Fruit fly (Drosophila melanogaster) whole organism, prepupa: ENCODE data around the gene Ret.

Experiments used
- Blimp-1 ChIP-seq: fragments of 200-800 bp; sonication (Bioruptor generic); optimal IDR thresholded peaks from 3 replicates; lab custom pipeline; 2017; ENCODE audit warnings: missing biosample characterization, missing genetic modification characterization, mild to moderate bottlenecking, moderate library complexity, missing genetic modification reagents
- CG10631 ChIP-seq: fragments of 200-800 bp; sonication (Bioruptor generic); optimal IDR thresholded peaks from 2 replicates; lab custom pipeline; 2016; ENCODE audit warnings: missing biosample characterization, missing genetic modification characterization
- CG10669 ChIP-seq: fragments of 200-800 bp; sonication (Bioruptor generic); optimal IDR thresholded peaks from 3 replicates; lab custom pipeline; 2018; ENCODE audit warnings: missing biosample characterization, mild to moderate bottlenecking, missing genetic modification characterization, moderate library complexity
- CG11902 ChIP-seq: fragments of 200-800 bp; sonication (Bioruptor generic); optimal IDR thresholded peaks from 3 replicates; lab custom pipeline; 2016; ENCODE audit warnings: missing biosample characterization, missing genetic modification characterization
- CG15336 ChIP-seq: fragments of 200-800 bp; sonication (Bioruptor generic); IDR thresholded peaks from 2 replicates; pipeline ENCODE4 v1.3.6; 2022; ENCODE audit warnings: missing biosample characterization, missing genetic modification characterization
- CG6163 ChIP-seq: fragments of 200-800 bp; sonication (Bioruptor generic); IDR thresholded peaks from 3 replicates; pipeline ENCODE4 v1.3.6; 2022; ENCODE audit warnings: missing biosample characterization, missing genetic modification characterization
- CG6792 ChIP-seq: fragments of 200-800 bp; sonication (Bioruptor generic); optimal IDR thresholded peaks from 3 replicates; lab custom pipeline; 2016; ENCODE audit warnings: missing biosample characterization, missing genetic modification characterization
- CG6808 ChIP-seq: fragments of 200-800 bp; sonication (Bioruptor generic); optimal IDR thresholded peaks from 3 replicates; lab custom pipeline; 2017; ENCODE audit warnings: missing biosample characterization, missing genetic modification characterization, mild to moderate bottlenecking, moderate library complexity, missing genetic modification reagents
- CG8119 ChIP-seq: fragments of 200-800 bp; sonication (Bioruptor generic); IDR thresholded peaks from 3 replicates; pipeline ENCODE4 v1.3.6; 2022; ENCODE audit warnings: missing biosample characterization, missing genetic modification characterization
- Eip75B ChIP-seq: fragments of 200-800 bp; sonication (Bioruptor generic); optimal IDR thresholded peaks from 3 replicates; lab custom pipeline; 2016; ENCODE audit warnings: missing biosample characterization, missing genetic modification characterization
- Eip78C ChIP-seq: fragments of 200-800 bp; sonication (Bioruptor generic); peaks from one replicate; lab custom pipeline; 2016; ENCODE audit warnings: missing biosample characterization, missing genetic modification characterization
- Eip93F ChIP-seq: fragments of 200-800 bp; sonication (Bioruptor generic); optimal IDR thresholded peaks from 2 replicates; lab custom pipeline; 2016; ENCODE audit warnings: missing biosample characterization, mild to moderate bottlenecking, missing genetic modification characterization
- Ets21C ChIP-seq: fragments of 200-800 bp; sonication (Bioruptor generic); optimal IDR thresholded peaks from 3 replicates; lab custom pipeline; 2016; ENCODE audit warnings: missing biosample characterization, missing genetic modification characterization
- Ets96B ChIP-seq: fragments of 200-800 bp; optimal IDR thresholded peaks from 2 replicates; lab custom pipeline; 2019; ENCODE audit warnings: missing biosample characterization, mild to moderate bottlenecking, missing genetic modification characterization, moderate library complexity
- Hr39 ChIP-seq: fragments of 200-800 bp; sonication (Bioruptor generic); optimal IDR thresholded peaks from 2 replicates; lab custom pipeline; 2016; ENCODE audit warnings: missing biosample characterization, missing genetic modification characterization
- Hr4 ChIP-seq: fragments of 200-800 bp; sonication (Bioruptor generic); optimal IDR thresholded peaks from 3 replicates; lab custom pipeline; 2016; ENCODE audit warnings: missing biosample characterization, missing genetic modification characterization
- Sox14 ChIP-seq: fragments of 200-800 bp; sonication (Bioruptor generic); optimal IDR thresholded peaks from 3 replicates; lab custom pipeline; 2016; ENCODE audit warnings: missing biosample characterization, missing genetic modification characterization
- Sox15 ChIP-seq: fragments of 200-800 bp; sonication (Bioruptor generic); optimal IDR thresholded peaks from 3 replicates; lab custom pipeline; 2016; ENCODE audit warnings: missing biosample characterization, missing genetic modification characterization
- cyc ChIP-seq: fragments of 200-800 bp; sonication (Bioruptor generic); optimal IDR thresholded peaks from 3 replicates; lab custom pipeline; 2016; ENCODE audit warnings: missing biosample characterization, missing genetic modification characterization
- dac ChIP-seq: fragments of 200-800 bp; sonication (Bioruptor generic); optimal IDR thresholded peaks from 2 replicates; lab custom pipeline; 2017; ENCODE audit warnings: missing biosample characterization, mild to moderate bottlenecking, missing genetic modification characterization
- dsx ChIP-seq: fragments of 200-800 bp; optimal IDR thresholded peaks from 3 replicates; lab custom pipeline; 2019; ENCODE audit warnings: missing biosample characterization, mild to moderate bottlenecking, missing genetic modification characterization, moderate library complexity; ENCODE audit not compliant: poor library complexity, severe bottlenecking
- eg ChIP-seq: fragments of 200-800 bp; sonication (Bioruptor generic); IDR thresholded peaks from 3 replicates; pipeline ENCODE4 v1.3.6; 2022; ENCODE audit warnings: missing biosample characterization, missing genetic modification characterization
- esn ChIP-seq: fragments of 200-800 bp; sonication (Bioruptor generic); optimal IDR thresholded peaks from 2 replicates; lab custom pipeline; 2016; ENCODE audit warnings: missing biosample characterization, mild to moderate bottlenecking, missing genetic modification characterization, moderate library complexity
- fkh ChIP-seq: fragments of 200-800 bp; sonication (Bioruptor generic); optimal IDR thresholded peaks from 3 replicates; lab custom pipeline; 2017; ENCODE audit warnings: missing biosample characterization, mild to moderate bottlenecking, missing genetic modification characterization, moderate library complexity
- net ChIP-seq: fragments of 200-800 bp; sonication (Bioruptor generic); optimal IDR thresholded peaks from 3 replicates; lab custom pipeline; 2016; ENCODE audit warnings: missing biosample characterization, missing genetic modification characterization
- pdm3 ChIP-seq: fragments of 200-800 bp; sonication (Bioruptor generic); optimal IDR thresholded peaks from 3 replicates; lab custom pipeline; 2016; ENCODE audit warnings: missing biosample characterization, missing genetic modification characterization
- ss ChIP-seq, 2 experiments: fragments of 200-800 bp; sonication (Bioruptor generic); optimal IDR thresholded peaks; 2 replicates in 1 of 2; 3 replicates in 1 of 2; lab custom pipeline; 2017 to 2018; ENCODE audit warnings: mild to moderate bottlenecking in 2 of 2, missing biosample characterization in 2 of 2, missing genetic modification characterization in 2 of 2, moderate library complexity in 1 of 2
- svp ChIP-seq: fragments of 200-800 bp; sonication (Bioruptor generic); peaks from one replicate; lab custom pipeline; 2016; ENCODE audit warnings: missing biosample characterization, missing genetic modification characterization
- topi ChIP-seq: fragments of 200-800 bp; sonication (Bioruptor generic); optimal IDR thresholded peaks from 3 replicates; lab custom pipeline; 2016; ENCODE audit warnings: missing biosample characterization, missing genetic modification characterization
- vri ChIP-seq: fragments of 200-800 bp; sonication (Bioruptor generic); optimal IDR thresholded peaks from 3 replicates; lab custom pipeline; 2016; ENCODE audit warnings: missing biosample characterization, mild to moderate bottlenecking, missing genetic modification characterization

The Ret gene

DNA sequence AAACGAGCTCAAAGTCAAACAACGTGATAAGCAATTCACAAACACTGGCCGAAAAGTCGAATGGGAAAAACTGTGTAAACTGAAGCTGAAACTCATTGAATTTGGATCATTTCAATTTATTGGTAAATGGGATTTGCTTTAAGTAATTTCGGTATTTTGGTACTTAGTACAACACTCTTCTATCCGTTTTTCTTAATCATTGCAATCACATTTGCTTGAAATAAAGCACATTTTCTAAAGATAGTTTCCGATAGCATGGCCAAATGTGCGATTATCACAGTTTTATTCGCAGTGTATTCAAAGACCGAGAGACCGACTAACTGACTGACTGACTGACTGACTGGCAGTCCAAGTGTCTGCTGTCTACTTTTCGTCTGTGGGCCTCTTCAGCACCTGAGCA lies 2.1 kb downstream of the Ret start (continued):
- TF ChIP-seq CG10669, result no peak
- peak; percentile 25 for TF ChIP-seq esn (GFP tag; lab: Kevin White, UChicago)
- no peak for TF ChIP-seq dac (GFP tag; lab: Kevin White, UChicago)
- TF ChIP-seq CG11902 (GFP tag; lab: Kevin White, UChicago), result no peak
- 0 out of 3 replicates have a peak, but pooled peaks have one; percentile 18 for TF ChIP-seq eg (GFP tag; lab: Robert Waterston, UW)
- TF ChIP-seq Hr4 (GFP tag; lab: Kevin White, UChicago), result peak; percentile 53
- no peak for TF ChIP-seq Eip75B (GFP tag; lab: Kevin White, UChicago)
- peak; percentile 34 for TF ChIP-seq pdm3
- no peak for TF ChIP-seq cyc (GFP tag; lab: Kevin White, UChicago)
- no peak for TF ChIP-seq dsx

DNA sequence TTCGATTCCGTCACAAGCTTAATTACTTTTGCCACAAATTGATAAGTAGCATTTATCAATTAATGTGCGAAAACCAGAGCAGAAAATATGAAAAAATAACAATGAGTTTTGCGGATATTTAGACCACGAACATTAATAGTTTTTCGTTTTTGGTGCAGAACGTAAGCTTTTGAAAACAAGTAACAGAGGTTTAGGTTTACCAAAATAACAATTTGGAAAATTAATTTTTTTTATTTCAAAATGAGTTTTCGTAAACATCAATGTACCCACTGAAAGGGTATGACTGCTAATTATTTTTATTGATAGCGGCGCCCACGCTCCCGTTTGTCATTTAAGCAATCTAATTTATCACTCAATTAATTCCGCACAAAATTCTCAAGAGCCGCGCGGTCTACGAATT lies 3.2 kb downstream of the Ret start:
- no peak for TF ChIP-seq Sox14 (GFP tag; lab: Kevin White, UChicago)
- TF ChIP-seq esn (GFP tag; lab: Kevin White, UChicago), result no peak
- TF ChIP-seq CG6792 (GFP tag; lab: Kevin White, UChicago), result no peak
- TF ChIP-seq Sox15, result no peak
- TF ChIP-seq Hr39 (GFP tag; lab: Kevin White, UChicago), result no peak
- no peak for TF ChIP-seq CG10631 (GFP tag; lab: Kevin White, UChicago)
- TF ChIP-seq topi (GFP tag; lab: Kevin White, UChicago), result no peak
- TF ChIP-seq CG8119 (GFP tag; lab: Robert Waterston, UW), result no peak
- no peak for TF ChIP-seq pdm3
- no peak for TF ChIP-seq CG6163 (GFP tag; lab: Robert Waterston, UW)
- no peak for TF ChIP-seq net (GFP tag; lab: Kevin White, UChicago)
- no peak for TF ChIP-seq Ets21C

DNA sequence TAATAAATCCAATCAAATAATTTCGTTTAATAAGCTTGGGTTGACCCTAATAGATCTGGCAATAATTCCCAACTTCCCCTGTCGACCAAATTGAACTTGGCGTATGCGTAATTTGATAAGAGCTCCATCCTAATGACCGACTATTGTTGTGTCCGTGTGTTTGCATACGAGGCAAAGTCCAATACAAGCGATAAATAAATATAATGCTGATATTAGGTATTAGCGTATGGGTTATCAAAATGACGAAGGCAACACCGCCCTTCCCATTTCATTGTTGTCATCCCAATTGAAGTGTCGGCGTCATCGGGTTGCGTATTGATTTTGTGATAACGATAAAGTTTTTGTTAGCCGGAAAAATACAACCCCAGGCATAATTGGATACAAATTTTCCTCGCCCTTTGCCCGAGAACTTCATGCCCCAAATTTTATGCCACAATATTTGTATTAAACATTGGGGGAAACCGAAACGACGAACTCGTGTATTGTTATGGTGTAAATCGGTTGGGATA lies 9.2 kb downstream of the Ret start:
- peak; percentile 50 for TF ChIP-seq fkh (GFP tag; lab: Kevin White, UChicago)
- no peak for TF ChIP-seq dsx

DNA sequence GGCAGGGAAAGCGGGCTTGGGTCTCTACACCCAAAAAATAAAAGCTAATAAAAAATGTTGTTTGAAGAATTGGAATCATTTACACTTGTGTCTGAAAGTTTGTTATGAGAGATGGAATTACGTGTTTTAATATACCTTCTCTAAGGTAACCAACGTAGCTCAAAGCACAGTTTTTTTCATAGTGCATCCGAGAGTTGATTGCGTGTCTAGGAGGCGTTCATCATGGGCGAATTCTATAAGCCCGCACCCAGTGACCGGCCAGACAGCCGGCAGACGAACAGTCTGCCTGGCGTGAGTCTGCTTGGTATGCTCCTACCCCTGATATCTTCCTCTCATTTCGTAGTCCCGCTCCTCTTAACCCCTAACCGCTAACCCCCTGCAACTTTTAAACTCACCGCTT lies 10.8 kb downstream of the Ret start:
- TF ChIP-seq ss (GFP tag; optimal IDR thresholded peaks at IDR 0.05; lab: Kevin White, UChicago) (peak in 1 of 2 experiments; percentile 52), dsx (no peak)

DNA sequence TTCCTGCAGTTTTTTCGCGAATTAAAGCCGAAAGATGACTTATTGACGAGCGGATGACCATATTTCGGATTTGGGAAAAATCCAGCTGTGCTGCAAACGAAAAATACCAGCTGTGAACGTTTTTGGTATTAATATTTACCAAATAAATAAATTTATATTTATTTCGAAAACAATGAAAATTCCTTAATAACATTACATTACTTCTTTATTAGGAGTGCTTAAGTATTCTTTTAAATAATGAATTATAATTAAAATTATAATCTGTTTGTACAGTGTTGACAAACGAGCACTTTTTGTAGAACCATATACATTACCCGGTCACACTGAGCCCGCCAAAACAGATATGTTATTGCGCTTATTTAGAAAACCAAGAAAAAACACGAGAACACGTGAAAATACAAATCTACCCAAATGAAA lies 18.9 kb downstream of the Ret start, which contains the start of the genes bur and Mcm10:
Gene bur, minus strand, starts transcription at position 69 of the 417 bp plus-strand sequence.
Gene Mcm10, plus strand, starts transcription at position 319 of the 417 bp plus-strand sequence.
- TF ChIP-seq Hr4 (GFP tag; lab: Kevin White, UChicago), result no peak
- TF ChIP-seq Sox14 (GFP tag; lab: Kevin White, UChicago), result no peak
- peak; percentile 66 for TF ChIP-seq Eip93F (GFP tag; lab: Kevin White, UChicago)
- TF ChIP-seq dac (GFP tag; lab: Kevin White, UChicago), result no peak
- no peak for TF ChIP-seq Ets96B (tag; lab: Kevin White, UChicago)
- TF ChIP-seq Hr39 (GFP tag; lab: Kevin White, UChicago), result no peak

DNA sequence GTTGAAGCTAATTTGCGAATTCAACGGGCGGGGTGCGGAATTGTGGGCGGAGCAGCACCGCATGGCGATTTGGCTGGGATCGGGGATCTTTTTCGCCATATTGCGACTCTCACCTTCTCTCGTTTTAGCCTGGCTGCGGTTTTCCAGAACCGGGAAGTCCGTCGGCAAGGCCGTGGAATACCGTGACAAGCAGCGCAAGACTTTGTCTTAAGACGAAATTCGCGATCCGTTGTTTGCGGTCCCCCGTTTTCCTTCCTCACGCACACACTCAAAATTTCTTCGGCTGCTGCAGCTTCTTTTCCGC lies 19.4 kb downstream of the Ret start:
- no peak for TF ChIP-seq Blimp-1 (GFP tag; lab: Kevin White, UChicago)
- no peak for TF ChIP-seq CG11902 (GFP tag; lab: Kevin White, UChicago)
- TF ChIP-seq dsx, result no peak
- TF ChIP-seq CG6808 (GFP tag; lab: Kevin White, UChicago), result no peak
- no peak for TF ChIP-seq CG15336

DNA sequence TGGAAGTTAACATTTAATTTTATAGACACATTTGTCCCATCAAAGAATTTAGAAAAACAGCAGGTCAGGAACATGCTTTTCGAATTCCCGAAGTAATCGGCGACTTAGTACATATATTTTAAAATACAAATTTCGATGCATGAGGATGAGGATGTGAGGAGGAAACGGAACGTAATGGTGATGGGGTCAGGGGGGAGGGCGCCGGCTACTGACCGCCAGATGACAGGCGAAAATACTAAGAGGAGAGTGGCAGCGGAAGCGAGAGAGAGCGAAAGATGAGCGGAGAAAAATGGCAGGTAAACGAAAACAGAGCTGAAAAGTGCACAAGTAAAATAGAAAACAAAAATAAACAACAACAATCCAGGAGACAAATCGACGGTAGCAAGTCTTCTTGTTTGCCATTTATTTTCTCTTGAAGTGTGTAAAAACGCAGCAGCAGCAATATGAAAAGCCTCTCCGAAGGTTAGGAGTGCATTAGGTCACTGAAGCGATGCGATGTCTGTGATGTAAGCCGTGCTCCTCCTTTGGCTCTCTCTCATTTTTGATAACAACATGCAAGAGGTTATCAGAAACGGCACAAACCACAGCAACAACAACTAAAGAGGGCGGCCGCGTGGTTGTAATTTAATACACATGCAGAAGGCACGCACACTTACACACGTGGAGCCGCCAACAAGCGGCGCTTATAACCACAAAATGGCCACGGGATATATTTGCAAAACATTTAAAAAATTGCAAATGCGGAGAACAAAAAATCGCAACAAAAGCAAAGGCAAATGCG lies 19.9 kb downstream of the Ret start:
- TF ChIP-seq svp (GFP tag; lab: Kevin White, UChicago) (peak; percentile 100), vri (peak; percentile 81), Eip78C (GFP tag; lab: Kevin White, UChicago) (no peak)
